Fruit fly (Drosophila melanogaster) Kc167 (cell line): ENCODE data around the gene Usp8.

Experiments
- Myc ChIP-seq: fragments of >200 bp; optimal IDR thresholded peaks from 2 replicates; lab custom pipeline; 2017; ENCODE audit warnings: missing external identifiers
- Sin3A ChIP-seq: fragments of >200 bp; optimal IDR thresholded peaks from 2 replicates; lab custom pipeline; 2018; ENCODE audit warnings: missing external identifiers
- h ChIP-seq: fragments of >200 bp; optimal IDR thresholded peaks from 3 replicates; lab custom pipeline; 2018; ENCODE audit warnings: missing external identifiers
- insv ChIP-seq: fragments of >200 bp; optimal IDR thresholded peaks from 3 replicates; lab custom pipeline; 2018; ENCODE audit warnings: missing external identifiers
- psq ChIP-seq: fragments of >200 bp; optimal IDR thresholded peaks from 2 replicates; lab custom pipeline; 2017; ENCODE audit warnings: missing external identifiers
- ttk ChIP-seq: sonication (Bioruptor generic); optimal IDR thresholded peaks from 2 replicates; lab custom pipeline; 2017; ENCODE audit warnings: missing external identifiers

The Usp8 gene

dm6 chr3R:21133951-21134350 lies at the start of gene Usp8:
Gene Usp8 (plus strand): TSS chr3R:21134262.
- TF ChIP-seq insv (lab: Kevin White, UChicago) (no peak), Myc (no peak), psq (lab: Kevin White, UChicago) (no peak), ttk (no peak), h (lab: Kevin White, UChicago) (no peak), Sin3A (lab: Kevin White, UChicago) (no peak)

- no peak for TF ChIP-seq psq (lab: Kevin White, UChicago)
- TF ChIP-seq ttk: no peak
- no peak for TF ChIP-seq Sin3A (lab: Kevin White, UChicago)
These were observed 49.1 kb upstream of the Usp8 start for dm6 chr3R:21084979-21085378.

- TF ChIP-seq h (lab: Kevin White, UChicago) (no peak), psq (lab: Kevin White, UChicago) (no peak), insv (lab: Kevin White, UChicago) (no peak)
These were observed 44.6 kb upstream of the Usp8 start for dm6 chr3R:21089416-21089815.

dm6 chr3R:21090230-21091021 lies 43.6 kb upstream of the Usp8 start:
- no peak for TF ChIP-seq Sin3A (lab: Kevin White, UChicago)
- no peak for TF ChIP-seq psq (lab: Kevin White, UChicago)
- no peak for TF ChIP-seq ttk
- no peak for TF ChIP-seq h (lab: Kevin White, UChicago)
- TF ChIP-seq Myc: no peak
- TF ChIP-seq insv (lab: Kevin White, UChicago): no peak

- TF ChIP-seq Myc: no peak
- TF ChIP-seq ttk: no peak
- no peak for TF ChIP-seq insv (lab: Kevin White, UChicago)
- TF ChIP-seq psq (lab: Kevin White, UChicago): no peak
- TF ChIP-seq h (lab: Kevin White, UChicago): no peak
- no peak for TF ChIP-seq Sin3A (lab: Kevin White, UChicago)
These were observed 42.6 kb upstream of the Usp8 start for dm6 chr3R:21091500-21091899.

- no peak for TF ChIP-seq insv (lab: Kevin White, UChicago)
- no peak for TF ChIP-seq h (lab: Kevin White, UChicago)
- no peak for TF ChIP-seq ttk
- no peak for TF ChIP-seq Myc
- no peak for TF ChIP-seq psq (lab: Kevin White, UChicago)
- no peak for TF ChIP-seq Sin3A (lab: Kevin White, UChicago)
These were observed 42.0 kb upstream of the Usp8 start for dm6 chr3R:21092036-21092435.

- no peak for TF ChIP-seq Myc
- TF ChIP-seq insv (lab: Kevin White, UChicago): no peak
- TF ChIP-seq psq (lab: Kevin White, UChicago): no peak
- no peak for TF ChIP-seq Sin3A (lab: Kevin White, UChicago)
- TF ChIP-seq h (lab: Kevin White, UChicago): no peak
- TF ChIP-seq ttk: no peak
These were observed 41.2 kb upstream of the Usp8 start for dm6 chr3R:21092829-21093228.

- TF ChIP-seq psq (lab: Kevin White, UChicago) (no peak), insv (lab: Kevin White, UChicago) (no peak), Myc (no peak), Sin3A (lab: Kevin White, UChicago) (no peak), ttk (no peak), h (lab: Kevin White, UChicago) (no peak)
These were observed 39.8 kb upstream of the Usp8 start for dm6 chr3R:21094292-21094691.

dm6 chr3R:21096532-21097143 lies 37.4 kb upstream of the Usp8 start:
- TF ChIP-seq ttk: no peak
- no peak for TF ChIP-seq h (lab: Kevin White, UChicago)
- TF ChIP-seq insv (lab: Kevin White, UChicago): no peak
- no peak for TF ChIP-seq psq (lab: Kevin White, UChicago)
- TF ChIP-seq Sin3A (lab: Kevin White, UChicago): no peak
- no peak for TF ChIP-seq Myc

dm6 chr3R:21097160-21097559 lies 36.9 kb upstream of the Usp8 start:
- no peak for TF ChIP-seq Myc
- no peak for TF ChIP-seq insv (lab: Kevin White, UChicago)
- TF ChIP-seq h (lab: Kevin White, UChicago): no peak
- TF ChIP-seq psq (lab: Kevin White, UChicago): no peak
- no peak for TF ChIP-seq Sin3A (lab: Kevin White, UChicago)
- TF ChIP-seq ttk: no peak

- no peak for TF ChIP-seq Sin3A (lab: Kevin White, UChicago)
- no peak for TF ChIP-seq ttk
- TF ChIP-seq insv (lab: Kevin White, UChicago): no peak
- TF ChIP-seq psq (lab: Kevin White, UChicago): no peak
- no peak for TF ChIP-seq h (lab: Kevin White, UChicago)
- no peak for TF ChIP-seq Myc
These were observed 36.4 kb upstream of the Usp8 start, which contains the start of gene RhoGAP93B for dm6 chr3R:21097631-21098117. Gene RhoGAP93B (minus strand): TSS chr3R:21097827.

- TF ChIP-seq Sin3A (lab: Kevin White, UChicago) (peak; percentile 87), ttk (no peak), Myc (no peak), psq (lab: Kevin White, UChicago) (no peak)
These were observed 32.4 kb upstream of the Usp8 start, which contains the start of the genes CG7044 and Tbc1d22 for dm6 chr3R:21101453-21102214. Gene CG7044 (minus strand): TSS chr3R:21101718. Gene Tbc1d22 (plus strand): TSS chr3R:21102199.
